Worm (Caenorhabditis elegans) whole organism, early embryonic: ENCODE results near the gene Y17G7B.20.

ENCODE experiments used
- B0310.2 ChIP-seq: sonication (generic microtip); optimal IDR thresholded peaks from 2 replicates; lab custom pipeline; 2016; ENCODE audit warnings: mild to moderate bottlenecking, missing genetic modification characterization, missing compliant biosample characterization
- F13C5.2 ChIP-seq: sonication (generic microtip); optimal IDR thresholded peaks from 2 replicates; lab custom pipeline; 2017; ENCODE audit warnings: mild to moderate bottlenecking, missing genetic modification characterization, inconsistent platforms, missing compliant biosample characterization
- aly-1 ChIP-seq: sonication (generic microtip); optimal IDR thresholded peaks from 2 replicates; lab custom pipeline; 2016; ENCODE audit warnings: missing genetic modification characterization, missing compliant biosample characterization
- ama-1 ChIP-seq: fragments of 150-350 bp; optimal IDR thresholded peaks from 2 replicates; lab custom pipeline; 2014
- ceh-13 ChIP-seq: fragments of 200-800 bp; sonication (Bioruptor generic); optimal IDR thresholded peaks from 2 replicates; lab custom pipeline; 2018; ENCODE audit warnings: mild to moderate bottlenecking, missing genetic modification characterization, missing compliant biosample characterization
- ceh-36 ChIP-seq: sonication (generic microtip); optimal IDR thresholded peaks from 2 replicates; lab custom pipeline; 2016; ENCODE audit warnings: missing genetic modification characterization, inconsistent platforms, missing compliant biosample characterization
- ets-7 ChIP-seq: sonication (generic microtip); optimal IDR thresholded peaks from 2 replicates; lab custom pipeline; 2016; ENCODE audit warnings: missing genotype, missing genetic modification characterization, missing compliant biosample characterization
- flt-1 ChIP-seq: fragments of 200-800 bp; sonication (Bioruptor generic); IDR thresholded peaks from 2 replicates; pipeline ENCODE4 v1.3.6; 2022; ENCODE audit warnings: missing genetic modification characterization, missing compliant biosample characterization
- hmbx-1 ChIP-seq: sonication (generic microtip); optimal IDR thresholded peaks from 2 replicates; lab custom pipeline; 2016; ENCODE audit warnings: mild to moderate bottlenecking, missing genetic modification characterization, missing compliant biosample characterization
- hmg-4 ChIP-seq: fragments of 200-800 bp; sonication (Bioruptor generic); optimal IDR thresholded peaks from 2 replicates; lab custom pipeline; 2018; ENCODE audit warnings: mild to moderate bottlenecking, missing genetic modification characterization, missing compliant biosample characterization
- hnd-1 ChIP-seq: sonication (generic microtip); optimal IDR thresholded peaks from 2 replicates; lab custom pipeline; 2016; ENCODE audit warnings: missing genetic modification characterization, missing compliant biosample characterization
- pes-1 ChIP-seq: fragments of 200-800 bp; sonication (Bioruptor generic); IDR thresholded peaks from 2 replicates; pipeline ENCODE4 v1.3.6; 2022; ENCODE audit warnings: missing genetic modification reagents, missing genetic modification characterization, missing compliant biosample characterization
- scrt-1 ChIP-seq: fragments of 200-800 bp; sonication (Bioruptor generic); IDR thresholded peaks from 2 replicates; pipeline ENCODE4 v1.3.6; 2022; ENCODE audit warnings: missing genetic modification characterization, missing compliant biosample characterization
- sea-1 ChIP-seq: fragments of 200-800 bp; sonication (Bioruptor generic); conservative IDR thresholded peaks from 2 replicates; pipeline ENCODE4 v1.3.6; 2022; ENCODE audit warnings: missing genetic modification characterization, missing compliant biosample characterization
- tbx-11 ChIP-seq: fragments of 200-800 bp; sonication (Bioruptor generic); IDR thresholded peaks from 2 replicates; pipeline ENCODE4 v1.3.6; 2022; ENCODE audit warnings: missing genetic modification characterization, missing compliant biosample characterization
- tbx-37 ChIP-seq: fragments of 200-800 bp; sonication (Bioruptor generic); conservative IDR thresholded peaks from 2 replicates; pipeline ENCODE4 v1.3.6; 2022; ENCODE audit warnings: missing genetic modification reagents, missing genetic modification characterization, missing compliant biosample characterization
- tra-4 ChIP-seq: sonication (generic microtip); optimal IDR thresholded peaks from 2 replicates; lab custom pipeline; 2017; ENCODE audit warnings: missing genetic modification characterization, missing compliant biosample characterization

Gene Y17G7B.20

DNA sequence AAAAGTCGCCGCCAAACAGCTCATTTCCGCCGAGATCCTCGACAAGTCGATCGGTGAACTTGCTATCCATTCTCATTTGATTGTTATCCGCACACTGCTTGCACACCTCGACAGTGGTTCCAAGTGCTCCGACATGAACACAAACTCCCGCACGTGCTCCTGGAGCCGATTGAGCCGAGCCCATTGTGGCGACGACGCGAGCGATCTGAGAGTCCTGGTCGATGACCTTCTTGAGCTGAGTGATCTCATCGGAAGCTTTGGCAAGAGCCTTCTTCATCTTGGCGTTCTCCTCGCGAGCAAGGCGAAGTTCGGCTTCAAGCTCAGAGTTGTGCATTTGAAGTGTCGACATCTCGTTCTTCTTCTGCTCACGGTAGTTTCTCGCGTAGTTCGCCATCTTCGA, 1.2 kb downstream of the Y17G7B.20 start:
- no peak for TF ChIP-seq scrt-1 (GFP tag; lab: Robert Waterston, UW)
- no peak for TF ChIP-seq ets-7 (tag; lab: Kevin White, UChicago)
- no peak for TF ChIP-seq ceh-13 (GFP tag; lab: Kevin White, UChicago)
- no peak for TF ChIP-seq sea-1 (GFP tag; lab: Robert Waterston, UW)
- no peak for TF ChIP-seq flt-1 (GFP tag; lab: Robert Waterston, UW)
- TF ChIP-seq ceh-36 (tag; lab: Kevin White, UChicago), result no peak
- TF ChIP-seq pes-1 (GFP tag; lab: Robert Waterston, UW), result no peak
- no peak for TF ChIP-seq aly-1
- TF ChIP-seq tbx-37 (GFP tag; lab: Robert Waterston, UW), result no peak
- TF ChIP-seq B0310.2 (tag; lab: Kevin White, UChicago), result no peak
- TF ChIP-seq hmbx-1, result no peak
- TF ChIP-seq ama-1, result no peak

- TF ChIP-seq tbx-37 (GFP tag; lab: Robert Waterston, UW), result no peak
- TF ChIP-seq tra-4 (tag; lab: Kevin White, UChicago), result no peak
- peak; percentile 78 for TF ChIP-seq ama-1
- TF ChIP-seq aly-1, result no peak
- peak; percentile 32; the same call in 1 of the 2 replicates for TF ChIP-seq flt-1 (GFP tag; lab: Robert Waterston, UW)
- TF ChIP-seq tbx-11, result no peak
- no peak for TF ChIP-seq hnd-1 (tag; lab: Kevin White, UChicago)
- TF ChIP-seq scrt-1 (GFP tag; lab: Robert Waterston, UW), result peak; percentile 57; the same call in 1 of the 2 replicates
- no peak for TF ChIP-seq ceh-36 (tag; lab: Kevin White, UChicago)
- TF ChIP-seq B0310.2 (tag; lab: Kevin White, UChicago), result no peak
- TF ChIP-seq ets-7 (tag; lab: Kevin White, UChicago), result no peak
- TF ChIP-seq hmg-4 (GFP tag; lab: Kevin White, UChicago), result peak; percentile 34
These were observed 2.3 kb downstream of the Y17G7B.20 start, which contains the start of gene Y17G7B.21 for ce11 chrII:11977363-11977762. Y17G7B.21 (minus strand) TSS chrII:11977661.

- TF ChIP-seq ama-1 (no peak), ceh-36 (tag; lab: Kevin White, UChicago) (no peak), scrt-1 (GFP tag; lab: Robert Waterston, UW) (no peak), hnd-1 (tag; lab: Kevin White, UChicago) (no peak), ets-7 (tag; lab: Kevin White, UChicago) (no peak), tbx-37 (GFP tag; lab: Robert Waterston, UW) (no peak), tbx-11 (no peak), pes-1 (GFP tag; lab: Robert Waterston, UW) (no peak), B0310.2 (tag; lab: Kevin White, UChicago) (no peak), flt-1 (GFP tag; lab: Robert Waterston, UW) (no peak), tra-4 (tag; lab: Kevin White, UChicago) (no peak), aly-1 (no peak), hmg-4 (GFP tag; lab: Kevin White, UChicago) (no peak), F13C5.2 (tag; lab: Kevin White, UChicago) (no peak), hmbx-1 (no peak), sea-1 (GFP tag; lab: Robert Waterston, UW) (no peak), ceh-13 (GFP tag; lab: Kevin White, UChicago) (no peak)
These were observed 2.9 kb downstream of the Y17G7B.20 start for ce11 chrII:11976727-11977259.

- TF ChIP-seq ama-1 (peak; percentile 85), flt-1 (GFP tag; lab: Robert Waterston, UW) (no peak), ceh-36 (tag; lab: Kevin White, UChicago) (no peak), pes-1 (GFP tag; lab: Robert Waterston, UW) (0 out of 2 replicates have a peak, but pooled peaks have one; percentile 21), hmbx-1 (peak; percentile 44), hnd-1 (tag; lab: Kevin White, UChicago) (no peak), scrt-1 (GFP tag; lab: Robert Waterston, UW) (no peak), tra-4 (tag; lab: Kevin White, UChicago) (no peak), tbx-37 (GFP tag; lab: Robert Waterston, UW) (no peak), aly-1 (no peak), F13C5.2 (tag; lab: Kevin White, UChicago) (no peak), B0310.2 (tag; lab: Kevin White, UChicago) (peak; percentile 56), hmg-4 (GFP tag; lab: Kevin White, UChicago) (peak; percentile 23), sea-1 (GFP tag; lab: Robert Waterston, UW) (0 out of 2 replicates have a peak, but pooled peaks have one; percentile 40), tbx-11 (no peak), ets-7 (tag; lab: Kevin White, UChicago) (no peak)
These were observed 5.3 kb downstream of the Y17G7B.20 start for ce11 chrII:11974048-11974995.

- no peak for TF ChIP-seq hmbx-1
- TF ChIP-seq ama-1, result no peak
- no peak for TF ChIP-seq ceh-13 (GFP tag; lab: Kevin White, UChicago)
- no peak for TF ChIP-seq tbx-11
- no peak for TF ChIP-seq aly-1
- no peak for TF ChIP-seq pes-1 (GFP tag; lab: Robert Waterston, UW)
- no peak for TF ChIP-seq ets-7 (tag; lab: Kevin White, UChicago)
- no peak for TF ChIP-seq hmg-4 (GFP tag; lab: Kevin White, UChicago)
- no peak for TF ChIP-seq B0310.2 (tag; lab: Kevin White, UChicago)
- TF ChIP-seq hnd-1 (tag; lab: Kevin White, UChicago), result no peak
- TF ChIP-seq scrt-1 (GFP tag; lab: Robert Waterston, UW), result no peak
- no peak for TF ChIP-seq sea-1 (GFP tag; lab: Robert Waterston, UW)
- no peak for TF ChIP-seq tra-4 (tag; lab: Kevin White, UChicago)
- no peak for TF ChIP-seq tbx-37 (GFP tag; lab: Robert Waterston, UW)
- no peak for TF ChIP-seq ceh-36 (tag; lab: Kevin White, UChicago)
- no peak for TF ChIP-seq flt-1 (GFP tag; lab: Robert Waterston, UW)
These were observed 6.0 kb downstream of the Y17G7B.20 start, which contains the start of gene acbp-6 for ce11 chrII:11973632-11974031. acbp-6 (minus strand) TSS chrII:11973732.

DNA sequence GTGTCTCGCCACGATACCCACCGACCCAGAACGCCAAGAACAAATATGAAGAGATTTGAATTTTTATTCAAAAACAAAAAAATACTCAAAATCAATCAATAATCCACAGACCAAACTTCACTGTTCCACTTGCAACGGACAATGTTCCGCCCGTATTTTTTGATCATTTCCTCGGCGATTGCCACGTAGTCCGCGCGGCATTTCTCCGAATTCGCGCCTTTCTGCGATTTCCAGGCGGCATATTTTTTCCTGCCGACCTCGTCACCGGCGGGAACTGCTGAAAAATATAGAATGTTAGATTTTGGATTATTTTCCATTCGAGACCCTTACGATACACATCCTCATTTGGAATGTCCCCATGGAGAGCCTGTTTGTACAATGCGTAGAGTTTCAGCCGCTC, 7.4 kb downstream of the Y17G7B.20 start:
- TF ChIP-seq aly-1 (no peak), hmbx-1 (no peak), tbx-37 (GFP tag; lab: Robert Waterston, UW) (no peak), hnd-1 (tag; lab: Kevin White, UChicago) (no peak), hmg-4 (GFP tag; lab: Kevin White, UChicago) (no peak), ceh-36 (tag; lab: Kevin White, UChicago) (no peak), scrt-1 (GFP tag; lab: Robert Waterston, UW) (no peak), flt-1 (GFP tag; lab: Robert Waterston, UW) (no peak), tra-4 (tag; lab: Kevin White, UChicago) (no peak), tbx-11 (no peak), sea-1 (GFP tag; lab: Robert Waterston, UW) (no peak), ama-1 (no peak), ets-7 (tag; lab: Kevin White, UChicago) (no peak)
